Fruit fly (Drosophila melanogaster): ENCODE data around the gene Uqcc1.

Gene Uqcc1

DNA sequence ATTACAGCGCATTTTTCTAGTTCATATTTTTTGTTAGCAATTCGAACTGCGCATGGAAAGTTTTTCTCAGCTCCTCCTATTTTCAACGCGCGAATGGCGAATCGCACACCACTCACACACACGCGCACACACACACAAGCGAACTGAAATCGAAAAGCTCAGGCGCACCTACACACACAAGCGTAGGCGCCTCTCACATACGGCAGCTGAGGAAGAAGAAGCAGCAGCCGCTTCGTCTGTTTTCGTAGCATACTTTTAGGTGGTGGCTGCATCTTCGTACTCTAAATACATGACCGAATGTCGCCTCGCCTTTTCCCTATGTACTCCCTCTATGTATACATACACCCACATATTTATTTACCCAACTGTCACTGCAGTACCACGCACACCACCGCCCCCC lies 32.1 kb downstream of the Uqcc1 start (continued):
- TF ChIP-seq Dip3 (GFP tag; optimal IDR thresholded peaks at IDR 0.05) (no peak), Rfx (GFP tag; IDR thresholded peaks at IDR 0.05) (no peak), crp (GFP tag; optimal IDR thresholded peaks at IDR 0.05) (no peak), CG17385 (GFP tag; optimal IDR thresholded peaks at IDR 0.05) (peak; percentile 87), stc (GFP tag; IDR thresholded peaks at IDR 0.05) (no peak), pita (GFP tag; optimal IDR thresholded peaks at IDR 0.05) (no peak), CHES-1-like (GFP tag; optimal IDR thresholded peaks at IDR 0.05) (no peak), fd3F (GFP tag; optimal IDR thresholded peaks at IDR 0.05) (no peak), CG3407 (GFP tag; optimal IDR thresholded peaks at IDR 0.05) (no peak), Awh (GFP tag; IDR thresholded peaks at IDR 0.05) (0 out of 2 replicates have a peak, but pooled peaks have one; percentile 10), ewg (GFP tag; optimal IDR thresholded peaks at IDR 0.05) (no peak), ci (GFP tag; IDR thresholded peaks at IDR 0.05) (peak; percentile 62), CG8388 (GFP tag; optimal IDR thresholded peaks at IDR 0.05) (no peak), Dbx (GFP tag; IDR thresholded peaks at IDR 0.05) (no peak), CG7987 (GFP tag; optimal IDR thresholded peaks at IDR 0.05) (no peak), CrebB (tag; optimal IDR thresholded peaks at IDR 0.05) (no peak), Deaf1 (tag; optimal IDR thresholded peaks at IDR 0.05) (peak; percentile 69), CG15269 (tag; optimal IDR thresholded peaks at IDR 0.05) (no peak), CG10431 (GFP tag; optimal IDR thresholded peaks at IDR 0.05) (peak; percentile 26), CG7556 (GFP tag; optimal IDR thresholded peaks at IDR 0.05) (no peak), Ssrp (tag; optimal IDR thresholded peaks at IDR 0.05) (no peak), zen (tag; optimal IDR thresholded peaks at IDR 0.05) (no peak), CG17912 (GFP tag; optimal IDR thresholded peaks at IDR 0.05) (no peak), tap (tag; optimal IDR thresholded peaks at IDR 0.05) (no peak), dmrt11E (tag; optimal IDR thresholded peaks at IDR 0.05) (no peak), CkIIα-i1 (GFP tag; IDR thresholded peaks at IDR 0.05) (no peak), CG11695 (GFP tag; IDR thresholded peaks at IDR 0.05) (no peak), CG13624 (GFP tag; optimal IDR thresholded peaks at IDR 0.05) (no peak), nerfin-1 (tag; optimal IDR thresholded peaks at IDR 0.05) (no peak), ttk (GFP tag; IDR thresholded peaks at IDR 0.05) (no peak), CG10565 (GFP tag; optimal IDR thresholded peaks at IDR 0.05) (no peak), CG9215 (GFP tag; IDR thresholded peaks at IDR 0.05) (no peak), ssp (GFP tag; IDR thresholded peaks at IDR 0.05) (no peak), CG15601 (tag; optimal IDR thresholded peaks at IDR 0.05) (no peak), CG1602 (GFP tag; optimal IDR thresholded peaks at IDR 0.05) (no peak), CG10959 (GFP tag; IDR thresholded peaks at IDR 0.05) (0 out of 2 replicates have a peak, but pooled peaks have one; percentile 31), shn (GFP tag; optimal IDR thresholded peaks at IDR 0.05) (no peak), danr (GFP tag; IDR thresholded peaks at IDR 0.05) (no peak), h (optimal IDR thresholded peaks at IDR 0.05) (no peak), ab (GFP tag; optimal IDR thresholded peaks at IDR 0.05) (no peak), CTCF (GFP tag; optimal IDR thresholded peaks at IDR 0.05) (peak; percentile 48), gsb-n (tag; optimal IDR thresholded peaks at IDR 0.05) (no peak), CG17612 (GFP tag; IDR thresholded peaks at IDR 0.05) (no peak), Scr (GFP tag; IDR thresholded peaks at IDR 0.05; ENCODE audit: partially characterized antibody) (no peak), slbo (GFP tag; IDR thresholded peaks at IDR 0.05) (no peak), HLH3B (GFP tag; IDR thresholded peaks at IDR 0.05) (no peak), Nf-YB (GFP tag; optimal IDR thresholded peaks at IDR 0.05) (peak; percentile 72), Dek (tag; optimal IDR thresholded peaks at IDR 0.05) (no peak), Rx (GFP tag; IDR thresholded peaks at IDR 0.05) (no peak), so (GFP tag; IDR thresholded peaks at IDR 0.05) (no peak), fd102C (GFP tag; optimal IDR thresholded peaks at IDR 0.05) (no peak), CG1024 (GFP tag; IDR thresholded peaks at IDR 0.05) (no peak), Doc2 (GFP tag; IDR thresholded peaks at IDR 0.05) (no peak)
